Worm (Caenorhabditis elegans) whole organism, L4 larva: ENCODE measurements around the gene sbp-1.

Experiments used
- aly-2 ChIP-seq: sonication (generic microtip); optimal IDR thresholded peaks from 2 replicates; lab custom pipeline; 2018; ENCODE audit warnings: missing biosample characterization, missing genetic modification characterization
- ama-1 ChIP-seq: fragments of 150-350 bp; optimal IDR thresholded peaks from 2 replicates; lab custom pipeline; 2014; ENCODE audit warnings: inconsistent platforms, mixed read lengths
- lsy-2 ChIP-seq, 2 experiments: fragments of 150-350 bp in 1 of 2; sonication (generic microtip) in 1 of 2; optimal IDR thresholded peaks; 2 replicates each; lab custom pipeline; 2014 to 2017; ENCODE audit warnings: missing biosample characterization in 2 of 2, missing genetic modification characterization in 2 of 2
- zag-1 ChIP-seq: fragments of 150-350 bp; optimal IDR thresholded peaks from 2 replicates; lab custom pipeline; 2014; ENCODE audit warnings: missing biosample characterization, missing genetic modification characterization

ce11 chrIII:11427548-11428152 is 14.7 kb downstream of the sbp-1 start:
- no peak for TF ChIP-seq aly-2 (tag; lab: Kevin White, UChicago)
- TF ChIP-seq lsy-2 (tag; optimal IDR thresholded peaks at IDR 0.05; lab: Kevin White, UChicago): no peak
- TF ChIP-seq ama-1 (lab: Kevin White, UChicago): no peak
- TF ChIP-seq zag-1 (tag; lab: Kevin White, UChicago): no peak
